Worm (Caenorhabditis elegans): ENCODE data around the gene F45G2.8.
A peak's percentile ranks its signal among the peaks of the same experiment; 100 is the strongest.

F45G2.8 gene

DNA sequence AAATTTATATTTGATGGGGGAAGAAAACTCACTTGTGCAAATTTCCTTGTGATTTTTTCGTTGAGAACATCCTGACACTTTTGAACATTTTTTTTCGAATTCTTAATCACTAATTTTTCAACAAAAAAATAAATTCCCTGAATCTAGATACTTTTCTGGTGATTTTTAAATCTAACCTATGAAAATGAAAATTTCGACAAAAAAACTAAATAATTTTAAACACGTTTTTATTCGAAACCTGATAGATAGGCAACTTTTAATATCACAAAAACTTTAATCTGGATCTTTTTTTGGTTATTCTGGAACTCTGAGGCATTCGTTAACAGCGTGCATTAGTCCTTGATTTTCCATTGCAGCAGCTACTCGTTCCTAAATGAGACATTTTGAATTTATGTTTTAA is 1.4 kb upstream of the F45G2.8 start, which contains the start of gene F45G2.9:
Gene F45G2.9, minus strand, starts transcription at position 101 of the 400 bp plus-strand sequence.
- no peak for TF ChIP-seq unc-39 (tag; optimal IDR thresholded peaks at IDR 0.05)
- no peak for TF ChIP-seq mbf-1 (tag; optimal IDR thresholded peaks at IDR 0.05)
- TF ChIP-seq skn-1 (tag; optimal IDR thresholded peaks at IDR 0.05): no peak
- TF ChIP-seq nhr-6 (tag; optimal IDR thresholded peaks at IDR 0.05): no peak
- TF ChIP-seq nhr-21 (tag; optimal IDR thresholded peaks at IDR 0.05): no peak
- no peak for TF ChIP-seq sma-9 (GFP tag; optimal IDR thresholded peaks at IDR 0.05)
- TF ChIP-seq sma-9 (tag; optimal IDR thresholded peaks at IDR 0.05): no peak

DNA sequence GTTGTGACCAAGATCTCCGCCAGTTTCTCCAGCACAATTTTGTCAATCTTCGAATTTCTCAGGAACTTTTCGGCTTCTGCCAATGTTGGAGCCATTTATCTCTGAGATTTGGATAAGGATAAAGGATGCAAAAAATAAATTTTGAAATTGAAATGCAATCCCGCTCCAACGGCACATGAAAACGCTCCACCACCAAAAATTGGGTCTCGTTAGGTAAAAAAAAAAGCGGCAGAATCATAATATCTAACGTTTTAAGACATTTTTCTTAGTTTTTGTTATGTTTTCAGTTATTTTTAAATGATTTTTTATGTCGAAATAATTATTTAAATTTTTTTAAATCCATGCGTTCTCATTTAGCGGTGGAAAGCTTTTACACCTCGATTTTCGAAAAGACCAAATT is 1.1 kb downstream of the F45G2.8 start, which contains the start of gene F45G2.7:
Gene F45G2.7, minus strand, starts transcription at position 101 of the 400 bp plus-strand sequence.
- TF ChIP-seq ceh-82 (tag; optimal IDR thresholded peaks at IDR 0.05): no peak
- TF ChIP-seq mdl-1 (tag; optimal IDR thresholded peaks at IDR 0.05): no peak
- no peak for TF ChIP-seq F13H6.1 (tag; optimal IDR thresholded peaks at IDR 0.05)
- TF ChIP-seq lsy-2 (tag; optimal IDR thresholded peaks at IDR 0.05): no peak
- no peak for TF ChIP-seq snpc-4 (tag; optimal IDR thresholded peaks at IDR 0.05)
- TF ChIP-seq elt-3 (tag; optimal IDR thresholded peaks at IDR 0.05): no peak
- TF ChIP-seq Y55F3AM.14 (GFP tag; optimal IDR thresholded peaks at IDR 0.05): no peak
- no peak for TF ChIP-seq lin-39 (tag; optimal IDR thresholded peaks at IDR 0.05)
- TF ChIP-seq gmeb-1 (tag; optimal IDR thresholded peaks at IDR 0.05): no peak
- TF ChIP-seq ama-1 (optimal IDR thresholded peaks at IDR 0.05): no peak

- TF ChIP-seq nhr-12 (tag; optimal IDR thresholded peaks at IDR 0.05) (no peak), sem-4 (tag; optimal IDR thresholded peaks at IDR 0.05) (no peak), C34F6.9 (tag; optimal IDR thresholded peaks at IDR 0.05) (no peak), R02D3.7 (tag; optimal IDR thresholded peaks at IDR 0.05) (no peak)
Measured at ce11 chrIII:13430162-13430561, 5.3 kb downstream of the F45G2.8 start, which contains the start of gene trf-1. TSS of gene trf-1 (plus strand) at chrIII:13430462.

DNA sequence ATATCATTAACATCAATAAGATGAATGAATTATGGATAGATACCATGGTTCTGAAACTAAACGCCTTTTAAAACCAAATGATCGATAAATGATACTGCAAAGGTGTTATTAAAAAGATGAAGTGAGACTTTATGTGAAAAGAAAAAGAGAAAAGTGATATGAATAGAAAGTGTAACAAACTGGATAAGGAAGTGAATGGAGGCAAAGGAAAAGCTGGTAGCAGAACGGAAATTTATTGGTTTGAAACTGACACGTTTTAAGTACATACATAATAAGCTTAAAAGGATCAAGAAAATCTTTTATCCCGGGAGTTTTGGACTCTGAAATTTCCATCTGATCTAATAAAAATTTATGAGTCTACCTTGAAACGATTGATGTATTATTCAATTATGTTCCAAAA is 5.8 kb downstream of the F45G2.8 start, which contains the start of gene bli-5:
Gene bli-5, minus strand, starts transcription at position 101 of the 400 bp plus-strand sequence.
- no peak for TF ChIP-seq skn-1 (tag; optimal IDR thresholded peaks at IDR 0.05)
- no peak for TF ChIP-seq crh-2 (tag; optimal IDR thresholded peaks at IDR 0.05)
- no peak for TF ChIP-seq nhr-25 (tag; optimal IDR thresholded peaks at IDR 0.05)

ce11 chrIII:13427817-13428216 is 7.7 kb downstream of the F45G2.8 start:
- TF ChIP-seq nhr-237 (tag; optimal IDR thresholded peaks at IDR 0.05) (no peak), ama-1 (optimal IDR thresholded peaks at IDR 0.05) (no peak), nhr-23 (tag; optimal IDR thresholded peaks at IDR 0.05) (no peak), fos-1 (tag; optimal IDR thresholded peaks at IDR 0.05) (no peak), blmp-1 (tag; optimal IDR thresholded peaks at IDR 0.05; ENCODE audit: insufficient read depth) (no peak), alr-1 (tag; optimal IDR thresholded peaks at IDR 0.05) (no peak), sma-3 (GFP tag; optimal IDR thresholded peaks at IDR 0.05) (no peak), sem-4 (tag; optimal IDR thresholded peaks at IDR 0.05) (no peak), mab-5 (tag; optimal IDR thresholded peaks at IDR 0.05) (no peak), unc-55 (GFP tag; optimal IDR thresholded peaks at IDR 0.05) (no peak), crh-2 (tag; optimal IDR thresholded peaks at IDR 0.05) (no peak)

ce11 chrIII:13426036-13426435 is 9.4 kb downstream of the F45G2.8 start, which contains the start of gene cope-1:
TSS of gene cope-1 (plus strand) at chrIII:13426264.
- TF ChIP-seq unc-55 (GFP tag; optimal IDR thresholded peaks at IDR 0.05) (peak; percentile 25), C34F6.9 (tag; optimal IDR thresholded peaks at IDR 0.05) (peak; percentile 51), nhr-77 (tag; optimal IDR thresholded peaks at IDR 0.05) (no peak), ztf-4 (tag; optimal IDR thresholded peaks at IDR 0.05) (no peak), nhr-237 (tag; optimal IDR thresholded peaks at IDR 0.05) (no peak), lsy-2 (tag; optimal IDR thresholded peaks at IDR 0.05) (peak in 1 of 2 experiments; percentile 62), blmp-1 (tag; optimal IDR thresholded peaks at IDR 0.05; ENCODE audit: insufficient read depth) (no peak), crh-2 (tag; optimal IDR thresholded peaks at IDR 0.05) (peak; percentile 75), gmeb-1 (tag; optimal IDR thresholded peaks at IDR 0.05) (peak; percentile 56), nhr-6 (tag; optimal IDR thresholded peaks at IDR 0.05) (no peak), mdl-1 (tag; optimal IDR thresholded peaks at IDR 0.05) (no peak), mab-5 (tag; optimal IDR thresholded peaks at IDR 0.05) (no peak), nhr-23 (tag; optimal IDR thresholded peaks at IDR 0.05) (no peak), unc-39 (tag; optimal IDR thresholded peaks at IDR 0.05) (no peak), F13H6.1 (tag; optimal IDR thresholded peaks at IDR 0.05) (no peak), ama-1 (optimal IDR thresholded peaks at IDR 0.05) (no peak), nhr-10 (tag; optimal IDR thresholded peaks at IDR 0.05) (no peak), ceh-82 (tag; optimal IDR thresholded peaks at IDR 0.05) (no peak)
